Worm (Caenorhabditis elegans) whole organism, L1 larva: ENCODE measurements around the gene C29F9.8.

Source experiments
- C04F5.9 ChIP-seq: sonication (generic microtip); optimal IDR thresholded peaks from 2 replicates; lab custom pipeline; 2016; ENCODE audit warnings: missing genetic modification characterization, missing compliant biosample characterization
- C34B4.2 ChIP-seq: sonication (generic microtip); optimal IDR thresholded peaks from 2 replicates; lab custom pipeline; 2017; ENCODE audit warnings: mild to moderate bottlenecking, missing genetic modification characterization, missing compliant biosample characterization
- F16B12.6 ChIP-seq: fragments of 150-350 bp; optimal IDR thresholded peaks from 2 replicates; lab custom pipeline; 2014; ENCODE audit warnings: missing biosample characterization, missing genetic modification characterization
- Y116A8C.19 ChIP-seq: sonication (generic microtip); optimal IDR thresholded peaks from 2 replicates; lab custom pipeline; 2016; ENCODE audit warnings: missing compliant biosample characterization, missing genetic modification characterization, borderline replicate concordance
- alr-1 ChIP-seq: fragments of 200-800 bp; sonication (Bioruptor generic); optimal IDR thresholded peaks from 2 replicates; lab custom pipeline; 2018; ENCODE audit warnings: borderline replicate concordance, mild to moderate bottlenecking, missing genetic modification characterization, missing compliant biosample characterization
- ceh-8 ChIP-seq: fragments of 200-800 bp; sonication (Bioruptor generic); optimal IDR thresholded peaks from 2 replicates; lab custom pipeline; 2018; ENCODE audit warnings: mild to moderate bottlenecking, missing genetic modification characterization, moderate library complexity, missing compliant biosample characterization
- ceh-82 ChIP-seq, 3 experiments: fragments of 150-350 bp in 1 of 3; sonication (generic microtip) in 2 of 3; optimal IDR thresholded peaks; 2 replicates each; lab custom pipeline; 2014 to 2017; ENCODE audit warnings: missing biosample characterization in 3 of 3, missing genetic modification characterization in 3 of 3
- ceh-88 ChIP-seq: fragments of 200-800 bp; sonication (Bioruptor generic); IDR thresholded peaks from 2 replicates; pipeline ENCODE4 v1.3.6; 2022; ENCODE audit warnings: missing genetic modification characterization, missing compliant biosample characterization
- ces-1 ChIP-seq: fragments of 150-350 bp; optimal IDR thresholded peaks from 2 replicates; lab custom pipeline; 2014; ENCODE audit warnings: missing biosample characterization, missing genetic modification reagents, missing genetic modification characterization
- efl-1 ChIP-seq, 4 experiments: fragments of 150-350 bp; optimal IDR thresholded peaks in 3 of 4; peaks in 1 of 4; 1 replicate in 1 of 4; 2 replicates in 3 of 4; lab custom pipeline; 2014; ENCODE audit warnings: missing biosample characterization in 2 of 4, missing genetic modification characterization in 2 of 4, missing genetic modification reagents in 2 of 4
- efl-3 ChIP-seq: fragments of 200-800 bp; sonication (Bioruptor generic); optimal IDR thresholded peaks from 2 replicates; lab custom pipeline; 2018; ENCODE audit warnings: mild to moderate bottlenecking, missing genetic modification characterization, missing compliant biosample characterization
- egl-13 ChIP-seq: sonication (generic microtip); optimal IDR thresholded peaks from 2 replicates; lab custom pipeline; 2016; ENCODE audit warnings: missing genotype, missing genetic modification reagents, missing genetic modification characterization, missing compliant biosample characterization
- egl-27 ChIP-seq, 2 experiments: fragments of 150-350 bp in 1 of 2; sonication (generic microtip); optimal IDR thresholded peaks; 3 replicates each; lab custom pipeline; 2017 to 2018; ENCODE audit warnings: missing biosample characterization in 2 of 2, missing genetic modification characterization in 2 of 2, missing genetic modification reagents in 2 of 2
- elt-3 ChIP-seq, 6 experiments: fragments of 150-350 bp in 1 of 6; sonication (generic microtip); optimal IDR thresholded peaks; 2 replicates each; lab custom pipeline; 2017 to 2018; ENCODE audit warnings: missing biosample characterization in 6 of 6, missing genetic modification characterization in 6 of 6, inconsistent platforms in 1 of 6
- fkh-4 ChIP-seq: sonication (generic microtip); optimal IDR thresholded peaks from 2 replicates; lab custom pipeline; 2016; ENCODE audit warnings: missing compliant biosample characterization, missing genetic modification characterization, borderline replicate concordance
- fkh-8 ChIP-seq: sonication (generic microtip); optimal IDR thresholded peaks from 2 replicates; lab custom pipeline; 2016; ENCODE audit warnings: mild to moderate bottlenecking, missing genetic modification characterization, missing compliant biosample characterization
- grh-1 ChIP-seq: fragments of 200-800 bp; sonication (Bioruptor generic); IDR thresholded peaks from 2 replicates; pipeline ENCODE4 v1.3.6; 2022; ENCODE audit warnings: missing genetic modification reagents, missing genetic modification characterization, missing compliant biosample characterization
- lin-13 ChIP-seq: fragments of 150-350 bp; optimal IDR thresholded peaks from 2 replicates; lab custom pipeline; 2014; ENCODE audit warnings: missing biosample characterization, missing genetic modification reagents, missing genetic modification characterization
- lin-14 ChIP-seq: fragments of 200-800 bp; sonication (Bioruptor generic); optimal IDR thresholded peaks from 2 replicates; lab custom pipeline; 2018; ENCODE audit warnings: mild to moderate bottlenecking, missing genetic modification characterization, moderate library complexity, missing compliant biosample characterization
- lin-35 ChIP-seq, 2 experiments: fragments of 150-350 bp; optimal IDR thresholded peaks; 2 replicates each; lab custom pipeline; 2014; ENCODE audit warnings: missing biosample characterization in 2 of 2, missing genetic modification characterization in 2 of 2, missing genetic modification reagents in 2 of 2
- lir-3 ChIP-seq: sonication (generic microtip); optimal IDR thresholded peaks from 2 replicates; lab custom pipeline; 2016; ENCODE audit warnings: mild to moderate bottlenecking, missing genetic modification characterization, moderate library complexity, missing compliant biosample characterization; ENCODE audit not compliant: poor library complexity
- lsy-2 ChIP-seq, 2 experiments: fragments of 150-350 bp; optimal IDR thresholded peaks; 2 replicates each; lab custom pipeline; 2014; ENCODE audit warnings: missing biosample characterization in 2 of 2, missing genetic modification characterization in 2 of 2
- mdl-1 ChIP-seq, 2 experiments: fragments of 150-350 bp; optimal IDR thresholded peaks; 2 replicates each; lab custom pipeline; 2014 to 2017; ENCODE audit warnings: missing biosample characterization in 2 of 2, missing genetic modification characterization in 2 of 2, inconsistent platforms in 1 of 2
- mep-1 ChIP-seq: fragments of 150-350 bp; optimal IDR thresholded peaks from 2 replicates; lab custom pipeline; 2014; ENCODE audit warnings: missing biosample characterization, missing genetic modification characterization
- nhr-19 ChIP-seq: fragments of 200-800 bp; sonication (Bioruptor generic); conservative IDR thresholded peaks from 2 replicates; pipeline ENCODE4 v1.3.6; 2022; ENCODE audit warnings: missing genetic modification characterization, missing compliant biosample characterization
- nhr-20 ChIP-seq: sonication (generic microtip); optimal IDR thresholded peaks from 2 replicates; lab custom pipeline; 2016; ENCODE audit warnings: mild to moderate bottlenecking, missing genetic modification characterization, missing compliant biosample characterization
- nhr-237 ChIP-seq: fragments of 150-350 bp; optimal IDR thresholded peaks from 2 replicates; lab custom pipeline; 2014; ENCODE audit warnings: missing biosample characterization, missing genetic modification characterization
- nhr-28 ChIP-seq: fragments of 150-350 bp; optimal IDR thresholded peaks from 2 replicates; lab custom pipeline; 2014; ENCODE audit warnings: missing biosample characterization, missing genetic modification characterization
- nhr-76 ChIP-seq: sonication (generic microtip); optimal IDR thresholded peaks from 2 replicates; lab custom pipeline; 2017; ENCODE audit warnings: missing biosample characterization, missing genetic modification characterization
- nhr-77 ChIP-seq: fragments of 150-350 bp; optimal IDR thresholded peaks from 2 replicates; lab custom pipeline; 2014; ENCODE audit warnings: missing biosample characterization, missing genetic modification characterization
- nhr-84 ChIP-seq: sonication (generic microtip); optimal IDR thresholded peaks from 2 replicates; lab custom pipeline; 2017; ENCODE audit warnings: missing biosample characterization, missing genetic modification characterization
- nhr-90 ChIP-seq: sonication (generic microtip); optimal IDR thresholded peaks from 2 replicates; lab custom pipeline; 2016; ENCODE audit warnings: mild to moderate bottlenecking, missing genetic modification characterization, missing compliant biosample characterization; ENCODE audit not compliant: poor library complexity
- pqm-1 ChIP-seq: sonication (generic microtip); optimal IDR thresholded peaks from 3 replicates; lab custom pipeline; 2017; ENCODE audit warnings: missing biosample characterization, missing genetic modification characterization
- snpc-4 ChIP-seq: fragments of 150-350 bp; optimal IDR thresholded peaks from 2 replicates; lab custom pipeline; 2014; ENCODE audit warnings: missing biosample characterization, missing genetic modification characterization
- snu-23 ChIP-seq: sonication (generic microtip); optimal IDR thresholded peaks from 2 replicates; lab custom pipeline; 2016; ENCODE audit warnings: missing genetic modification characterization, missing compliant biosample characterization
- sox-4 ChIP-seq: sonication (generic microtip); optimal IDR thresholded peaks from 2 replicates; lab custom pipeline; 2016; ENCODE audit warnings: missing genetic modification characterization, missing compliant biosample characterization
- sptf-1 ChIP-seq: fragments of 150-350 bp; optimal IDR thresholded peaks from 2 replicates; lab custom pipeline; 2014; ENCODE audit warnings: missing biosample characterization, missing genetic modification characterization
- swsn-7 ChIP-seq: sonication (generic microtip); optimal IDR thresholded peaks from 2 replicates; lab custom pipeline; 2016; ENCODE audit warnings: missing genetic modification characterization, missing compliant biosample characterization
- tlp-1 ChIP-seq: fragments of 150-350 bp; optimal IDR thresholded peaks from 2 replicates; lab custom pipeline; 2014; ENCODE audit warnings: missing biosample characterization, missing genetic modification characterization
- unc-130 ChIP-seq: fragments of 150-350 bp; optimal IDR thresholded peaks from 2 replicates; lab custom pipeline; 2017; ENCODE audit warnings: missing biosample characterization, missing genetic modification characterization, inconsistent platforms
- unc-62 ChIP-seq: fragments of 150-350 bp; optimal IDR thresholded peaks from 2 replicates; lab custom pipeline; 2014; ENCODE audit warnings: missing biosample characterization, missing genetic modification reagents, missing genetic modification characterization
- unc-98 ChIP-seq: fragments of 200-800 bp; sonication (Bioruptor generic); IDR thresholded peaks from 2 replicates; pipeline ENCODE4 v1.3.6; 2022; ENCODE audit warnings: missing genetic modification characterization, missing compliant biosample characterization
- ztf-4 ChIP-seq: fragments of 150-350 bp; optimal IDR thresholded peaks from 2 replicates; lab custom pipeline; 2014; ENCODE audit warnings: missing biosample characterization, missing genetic modification characterization

The C29F9.8 gene

DNA sequence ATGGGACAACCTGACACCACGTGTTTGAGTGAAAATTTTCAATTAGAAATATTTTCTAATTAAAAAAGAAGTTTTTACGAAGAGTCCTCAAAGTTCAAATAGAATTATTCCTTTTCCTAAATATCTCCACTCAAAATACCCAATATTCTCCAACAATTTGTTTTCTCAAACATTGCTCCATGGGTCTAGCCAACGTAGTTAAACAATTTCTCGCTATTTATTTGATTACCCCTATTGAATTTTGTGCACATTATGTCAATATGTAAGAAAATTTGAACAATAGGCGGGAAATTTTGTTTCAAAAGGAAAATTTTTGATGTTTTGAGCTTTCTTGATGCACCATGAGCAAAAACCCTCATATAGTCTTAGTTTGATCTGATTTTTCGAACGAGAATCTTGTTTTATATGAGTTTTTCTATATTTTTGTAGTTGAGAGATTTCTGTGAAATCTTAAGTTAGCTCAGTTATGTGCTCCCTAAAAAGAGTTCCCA, 34.5 kb downstream of the C29F9.8 start (continued):
- peak; percentile 27 for TF ChIP-seq ztf-4
- no peak for TF ChIP-seq nhr-90
- no peak for TF ChIP-seq nhr-20
- TF ChIP-seq nhr-84 (tag; lab: Kevin White, UChicago): no peak
- TF ChIP-seq nhr-19 (GFP tag; lab: Robert Waterston, UW): peak; percentile 44
- TF ChIP-seq C34B4.2: no peak
- no peak for TF ChIP-seq sox-4 (tag; lab: Kevin White, UChicago)
- no peak for TF ChIP-seq lin-35 (GFP tag; optimal IDR thresholded peaks at IDR 0.05; lab: Kevin White, UChicago)
- no peak for TF ChIP-seq nhr-237
- no peak for TF ChIP-seq nhr-28 (tag; lab: Kevin White, UChicago)
- TF ChIP-seq egl-27 (tag; optimal IDR thresholded peaks at IDR 0.05; lab: Kevin White, UChicago): no peak
- TF ChIP-seq swsn-7: peak; percentile 27
- no peak for TF ChIP-seq efl-1 (optimal IDR thresholded peaks at IDR 0.05; lab: Kevin White, UChicago)
- TF ChIP-seq efl-1 (GFP tag; optimal IDR thresholded peaks at IDR 0.05 in 1 of 2; lab: Kevin White, UChicago): no peak
- TF ChIP-seq unc-62 (GFP tag; lab: Kevin White, UChicago): no peak
- TF ChIP-seq sptf-1 (tag; lab: Kevin White, UChicago): no peak
- no peak for TF ChIP-seq egl-13 (tag; lab: Kevin White, UChicago)
- TF ChIP-seq tlp-1 (tag; lab: Kevin White, UChicago): no peak
- no peak for TF ChIP-seq alr-1 (tag; lab: Kevin White, UChicago)
- peak; percentile 45 for TF ChIP-seq lin-14 (GFP tag; lab: Kevin White, UChicago)
- TF ChIP-seq lir-3 (tag; lab: Kevin White, UChicago): no peak
- TF ChIP-seq unc-130: no peak

- TF ChIP-seq mdl-1 (tag; optimal IDR thresholded peaks at IDR 0.05; lab: Kevin White, UChicago): no peak
- TF ChIP-seq ceh-8 (GFP tag; lab: Kevin White, UChicago): no peak
- no peak for TF ChIP-seq nhr-237
- TF ChIP-seq ceh-88 (GFP tag; lab: Robert Waterston, UW): no peak
- TF ChIP-seq efl-3: no peak
Observed at ce11 chrIII:61045-61444, 35.9 kb downstream of the C29F9.8 start, which contains the start of gene btb-5. TSS of gene btb-5 (minus strand) at chrIII:61145.

ce11 chrIII:53696-54095, 43.2 kb downstream of the C29F9.8 start:
- TF ChIP-seq grh-1 (no peak), ceh-82 (tag; optimal IDR thresholded peaks at IDR 0.05; lab: Kevin White, UChicago) (no peak), elt-3 (tag; optimal IDR thresholded peaks at IDR 0.05; lab: Kevin White, UChicago) (no peak), lir-3 (tag; lab: Kevin White, UChicago) (no peak), nhr-19 (GFP tag; lab: Robert Waterston, UW) (no peak), ztf-4 (no peak), snpc-4 (tag; lab: Kevin White, UChicago) (no peak), fkh-8 (tag; lab: Kevin White, UChicago) (no peak), sptf-1 (tag; lab: Kevin White, UChicago) (no peak), lsy-2 (tag; optimal IDR thresholded peaks at IDR 0.05; lab: Kevin White, UChicago) (no peak), unc-98 (GFP tag; lab: Robert Waterston, UW) (no peak)

DNA sequence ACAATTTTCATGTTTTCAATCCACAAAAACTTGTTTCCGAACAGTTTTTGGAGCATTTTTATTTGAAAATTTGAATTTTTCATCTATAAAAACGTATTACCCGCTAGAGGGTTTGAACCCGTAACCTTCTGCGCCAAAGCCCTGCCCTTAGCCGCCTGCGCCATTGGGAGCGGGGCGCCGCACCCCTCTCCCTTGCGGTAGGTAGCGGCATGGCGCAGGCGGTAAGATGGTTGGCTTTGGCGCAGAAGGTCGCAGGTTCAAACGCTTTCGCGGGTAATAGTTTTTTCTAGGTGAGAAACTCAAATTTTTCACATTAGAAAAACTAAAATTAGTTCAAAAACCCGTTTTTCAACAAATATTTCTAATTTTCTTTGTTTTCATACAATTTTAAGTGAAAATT, 45.3 kb downstream of the C29F9.8 start:
- TF ChIP-seq egl-13 (tag; lab: Kevin White, UChicago) (no peak), lin-13 (GFP tag; lab: Kevin White, UChicago) (no peak), grh-1 (no peak), Y116A8C.19 (tag; lab: Kevin White, UChicago) (no peak), C04F5.9 (no peak), mep-1 (tag; lab: Kevin White, UChicago) (no peak), lin-35 (GFP tag; optimal IDR thresholded peaks at IDR 0.05; lab: Kevin White, UChicago) (no peak), F16B12.6 (no peak), nhr-90 (no peak), snu-23 (GFP tag; lab: Kevin White, UChicago) (no peak), pqm-1 (no peak), egl-27 (tag; optimal IDR thresholded peaks at IDR 0.05; lab: Kevin White, UChicago) (no peak), ces-1 (GFP tag; lab: Kevin White, UChicago) (no peak), nhr-76 (no peak), lsy-2 (tag; optimal IDR thresholded peaks at IDR 0.05; lab: Kevin White, UChicago) (no peak), nhr-20 (no peak), nhr-77 (no peak), C34B4.2 (no peak), fkh-4 (no peak)
- TF ChIP-seq, all 84 proteins: peak for 0
